Worm (Caenorhabditis elegans) whole organism, mixed stage, embryonic: ENCODE data around the gene clec-128.

Experiments used
- hlh-1 ChIP-seq: fragments of 150-350 bp; optimal IDR thresholded peaks from 2 replicates; lab custom pipeline; 2014; ENCODE audit warnings: missing biosample characterization, missing genetic modification reagents, missing genetic modification characterization
- lin-13 ChIP-seq: fragments of 150-350 bp; optimal IDR thresholded peaks from 2 replicates; lab custom pipeline; 2014; ENCODE audit warnings: missing biosample characterization, missing genetic modification characterization
- snpc-4 ChIP-seq: fragments of 150-350 bp; optimal IDR thresholded peaks from 2 replicates; lab custom pipeline; 2014; ENCODE audit warnings: missing biosample characterization, missing genetic modification characterization
- ztf-11 ChIP-seq: fragments of 150-350 bp; optimal IDR thresholded peaks from 2 replicates; lab custom pipeline; 2014; ENCODE audit warnings: missing biosample characterization, missing genetic modification characterization

- TF ChIP-seq ztf-11 (tag; lab: Kevin White, UChicago) (no peak), hlh-1 (no peak), snpc-4 (tag; lab: Kevin White, UChicago) (no peak), lin-13 (tag; lab: Kevin White, UChicago) (no peak)
Observed at ce11 chrII:3569118-3569517, 1.7 kb downstream of the clec-128 start, which contains the start of gene clec-127.
